Worm (Caenorhabditis elegans) whole organism, mixed stage, embryonic: ENCODE measurements around the gene R08B4.3.

Experiments used
- M03D4.4 ChIP-seq: sonication (generic microtip); optimal IDR thresholded peaks from 2 replicates; lab custom pipeline; 2017; ENCODE audit warnings: mild to moderate bottlenecking, missing genetic modification characterization, missing compliant biosample characterization
- bed-3 ChIP-seq: fragments of 200-800 bp; sonication (Bioruptor generic); optimal IDR thresholded peaks from 3 replicates; lab custom pipeline; 2018; ENCODE audit warnings: mild to moderate bottlenecking, missing genetic modification characterization, moderate library complexity, missing compliant biosample characterization
- blmp-1 ChIP-seq: fragments of 150-350 bp; optimal IDR thresholded peaks from 2 replicates; lab custom pipeline; 2014; ENCODE audit warnings: missing biosample characterization, missing genetic modification characterization
- ceh-39 ChIP-seq: fragments of 150-350 bp; optimal IDR thresholded peaks from 2 replicates; lab custom pipeline; 2014; ENCODE audit warnings: missing biosample characterization, missing genetic modification characterization
- ceh-43 ChIP-seq: fragments of 200-800 bp; sonication (Bioruptor generic); optimal IDR thresholded peaks from 2 replicates; lab custom pipeline; 2018; ENCODE audit warnings: mild to moderate bottlenecking, missing genetic modification characterization, moderate library complexity, missing compliant biosample characterization
- ceh-83 ChIP-seq: fragments of 200-800 bp; sonication (Bioruptor generic); optimal IDR thresholded peaks from 2 replicates; lab custom pipeline; 2018; ENCODE audit warnings: mild to moderate bottlenecking, missing genetic modification characterization, missing compliant biosample characterization
- ces-1 ChIP-seq: fragments of 150-350 bp; optimal IDR thresholded peaks from 2 replicates; lab custom pipeline; 2014; ENCODE audit warnings: missing biosample characterization, missing genetic modification reagents, missing genetic modification characterization
- drap-1 ChIP-seq: fragments of 200-800 bp; sonication (Bioruptor generic); optimal IDR thresholded peaks from 3 replicates; lab custom pipeline; 2018; ENCODE audit warnings: mild to moderate bottlenecking, missing genetic modification characterization, missing compliant biosample characterization
- elt-1 ChIP-seq: sonication (generic microtip); optimal IDR thresholded peaks from 2 replicates; lab custom pipeline; 2017; ENCODE audit warnings: missing genetic modification characterization, mild to moderate bottlenecking, missing compliant biosample characterization, antibody characterized with exemption, moderate library complexity, borderline replicate concordance; ENCODE audit not compliant: insufficient read depth
- elt-3 ChIP-seq: fragments of 150-350 bp; optimal IDR thresholded peaks from 2 replicates; lab custom pipeline; 2014; ENCODE audit warnings: missing biosample characterization, missing genetic modification characterization
- ham-2 ChIP-seq: fragments of 200-800 bp; sonication (Bioruptor generic); optimal IDR thresholded peaks from 2 replicates; lab custom pipeline; 2018; ENCODE audit warnings: mild to moderate bottlenecking, missing genetic modification characterization, missing compliant biosample characterization
- hlh-1 ChIP-seq: fragments of 150-350 bp; optimal IDR thresholded peaks from 2 replicates; lab custom pipeline; 2014; ENCODE audit warnings: missing biosample characterization, missing genetic modification reagents, missing genetic modification characterization
- lin-13 ChIP-seq: fragments of 150-350 bp; optimal IDR thresholded peaks from 2 replicates; lab custom pipeline; 2014; ENCODE audit warnings: missing biosample characterization, missing genetic modification characterization
- lin-32 ChIP-seq: fragments of 200-800 bp; sonication (Bioruptor generic); optimal IDR thresholded peaks from 2 replicates; lab custom pipeline; 2018; ENCODE audit warnings: mild to moderate bottlenecking, missing genetic modification characterization, missing compliant biosample characterization
- mab-5 ChIP-seq: fragments of 150-350 bp; optimal IDR thresholded peaks from 2 replicates; lab custom pipeline; 2014; ENCODE audit warnings: missing biosample characterization, missing genetic modification characterization
- mep-1 ChIP-seq: fragments of 150-350 bp; optimal IDR thresholded peaks from 2 replicates; lab custom pipeline; 2017; ENCODE audit warnings: missing biosample characterization, missing genetic modification reagents, missing genetic modification characterization, inconsistent platforms
- mls-2 ChIP-seq: sonication (generic microtip); optimal IDR thresholded peaks from 2 replicates; lab custom pipeline; 2016; ENCODE audit warnings: mild to moderate bottlenecking, missing genetic modification characterization, moderate library complexity, missing compliant biosample characterization
- nhr-12 ChIP-seq: fragments of 150-350 bp; optimal IDR thresholded peaks from 2 replicates; lab custom pipeline; 2014; ENCODE audit warnings: missing biosample characterization, missing genetic modification characterization
- nhr-2 ChIP-seq: fragments of 150-350 bp; optimal IDR thresholded peaks from 2 replicates; lab custom pipeline; 2014; ENCODE audit warnings: missing biosample characterization, missing genetic modification characterization
- nhr-237 ChIP-seq: fragments of 150-350 bp; optimal IDR thresholded peaks from 2 replicates; lab custom pipeline; 2014; ENCODE audit warnings: missing biosample characterization, missing genetic modification characterization
- nhr-28 ChIP-seq: fragments of 150-350 bp; optimal IDR thresholded peaks from 2 replicates; lab custom pipeline; 2014; ENCODE audit warnings: missing biosample characterization, missing genetic modification characterization
- pha-4 ChIP-seq: fragments of 150-350 bp; optimal IDR thresholded peaks from 2 replicates; lab custom pipeline; 2018; ENCODE audit warnings: missing biosample characterization, missing genetic modification reagents, missing genetic modification characterization
- sem-2 ChIP-seq: fragments of 200-800 bp; sonication (Bioruptor generic); optimal IDR thresholded peaks from 2 replicates; lab custom pipeline; 2018; ENCODE audit warnings: mild to moderate bottlenecking, missing genetic modification characterization, missing compliant biosample characterization
- snpc-4 ChIP-seq: fragments of 150-350 bp; optimal IDR thresholded peaks from 2 replicates; lab custom pipeline; 2014; ENCODE audit warnings: missing biosample characterization, missing genetic modification characterization
- sptf-1 ChIP-seq: sonication (generic microtip); optimal IDR thresholded peaks from 2 replicates; lab custom pipeline; 2017; ENCODE audit warnings: mild to moderate bottlenecking, missing genetic modification characterization, moderate library complexity, missing compliant biosample characterization
- tbx-8 ChIP-seq: fragments of 200-800 bp; sonication (Bioruptor generic); optimal IDR thresholded peaks from 2 replicates; lab custom pipeline; 2018; ENCODE audit warnings: mild to moderate bottlenecking, missing genetic modification characterization, moderate library complexity, missing compliant biosample characterization
- unc-120 ChIP-seq: sonication (generic microtip); optimal IDR thresholded peaks from 2 replicates; lab custom pipeline; 2017; ENCODE audit warnings: missing genetic modification characterization, missing compliant biosample characterization; ENCODE audit not compliant: poor library complexity, severe bottlenecking
- unc-39 ChIP-seq: fragments of 150-350 bp; optimal IDR thresholded peaks from 2 replicates; lab custom pipeline; 2014; ENCODE audit warnings: missing biosample characterization, missing genetic modification characterization
- unc-62 ChIP-seq: fragments of 150-350 bp; optimal IDR thresholded peaks from 2 replicates; lab custom pipeline; 2014; ENCODE audit warnings: missing biosample characterization, missing genetic modification reagents, missing genetic modification characterization
- zip-8 ChIP-seq: fragments of 150-350 bp; optimal IDR thresholded peaks from 2 replicates; lab custom pipeline; 2014; ENCODE audit warnings: missing biosample characterization, missing genetic modification characterization
- ztf-11 ChIP-seq: fragments of 150-350 bp; optimal IDR thresholded peaks from 2 replicates; lab custom pipeline; 2014; ENCODE audit warnings: missing biosample characterization, missing genetic modification characterization

R08B4.3 gene

DNA sequence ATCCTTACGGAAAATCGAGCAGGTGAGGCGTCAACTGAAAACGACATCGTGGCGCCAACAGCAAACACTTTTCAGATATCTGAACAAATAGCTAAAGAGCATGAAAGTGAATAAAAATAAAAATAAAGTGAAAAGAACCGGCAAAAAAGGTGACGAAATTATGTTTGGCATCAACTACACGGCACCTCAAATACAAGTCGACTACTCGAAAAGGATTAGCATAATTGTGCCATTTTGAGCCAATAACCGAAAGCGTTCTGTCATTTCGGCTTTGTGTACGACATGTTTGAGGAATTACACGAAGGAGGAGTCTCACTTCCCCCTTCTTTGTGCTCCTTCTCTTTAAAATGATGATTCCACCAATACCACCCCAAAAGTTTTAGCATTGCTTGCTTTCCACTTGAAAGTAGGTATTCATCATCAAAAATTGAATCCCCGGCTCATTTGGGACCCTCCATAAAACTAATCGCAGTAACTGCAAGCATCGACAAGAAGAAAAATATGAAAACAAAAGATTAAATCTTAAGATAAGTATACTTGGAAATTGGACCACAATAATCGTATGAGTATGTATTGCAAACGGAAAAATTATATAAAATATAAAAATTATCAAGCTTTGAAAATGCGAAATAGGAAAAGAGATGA is 14.1 kb upstream of the R08B4.3 start:
- no peak for TF ChIP-seq mab-5 (tag; lab: Kevin White, UChicago)
- TF ChIP-seq unc-62 (GFP tag; lab: Kevin White, UChicago) = no peak
- no peak for TF ChIP-seq sem-2 (GFP tag; lab: Kevin White, UChicago)
- no peak for TF ChIP-seq elt-1 (tag; lab: Kevin White, UChicago)
- TF ChIP-seq M03D4.4 (tag; lab: Kevin White, UChicago) = no peak
- no peak for TF ChIP-seq nhr-2 (tag; lab: Kevin White, UChicago)
- no peak for TF ChIP-seq drap-1
- TF ChIP-seq lin-13 (tag; lab: Kevin White, UChicago) = no peak
- no peak for TF ChIP-seq ceh-39
- TF ChIP-seq ztf-11 = no peak
- TF ChIP-seq pha-4 (tag; lab: Kevin White, UChicago) = no peak
- TF ChIP-seq mep-1 (tag; lab: Kevin White, UChicago) = no peak

DNA sequence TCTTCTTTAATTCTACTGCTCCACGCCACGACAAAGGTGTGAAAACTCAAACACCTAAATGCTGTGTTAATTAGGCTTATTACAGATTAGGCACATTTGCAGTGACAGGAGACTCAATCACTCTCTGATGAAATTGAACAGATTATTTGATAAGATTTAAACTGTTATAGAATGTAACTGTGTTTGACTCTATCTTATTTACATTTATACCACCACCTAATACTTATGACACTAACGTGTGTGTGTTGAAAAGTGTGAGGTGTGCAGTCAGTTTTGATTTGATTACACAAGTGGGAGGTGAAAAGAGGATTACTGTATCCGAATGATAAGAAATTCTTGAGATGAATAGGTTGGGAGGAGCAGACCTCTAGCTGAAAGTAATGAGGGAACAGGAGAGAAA is 11.5 kb upstream of the R08B4.3 start:
- TF ChIP-seq nhr-28 (tag; lab: Kevin White, UChicago) = no peak
- no peak for TF ChIP-seq sptf-1
- TF ChIP-seq unc-62 (GFP tag; lab: Kevin White, UChicago) = no peak
- TF ChIP-seq bed-3 = no peak

DNA sequence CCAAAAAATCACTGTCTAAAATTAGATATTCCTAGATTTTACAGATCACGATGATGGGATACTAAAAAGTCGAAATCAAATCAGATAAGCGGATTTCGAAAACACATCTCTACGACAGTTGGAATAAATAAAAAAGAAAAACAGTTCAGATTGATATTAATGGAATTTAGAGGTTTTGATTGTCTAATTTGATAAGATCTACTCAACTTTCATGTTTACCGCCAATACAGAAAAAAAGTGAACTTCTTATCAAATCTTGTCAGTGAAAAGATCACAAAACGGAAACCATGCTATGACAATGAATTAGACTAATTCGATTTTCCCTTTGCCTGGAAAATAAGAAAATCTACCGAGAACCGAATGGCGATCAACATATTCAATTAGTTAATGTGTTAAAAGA is 5.5 kb upstream of the R08B4.3 start:
- no peak for TF ChIP-seq ceh-43 (GFP tag; lab: Kevin White, UChicago)
- TF ChIP-seq unc-39 (tag; lab: Kevin White, UChicago) = no peak
- TF ChIP-seq mls-2 (tag; lab: Kevin White, UChicago) = no peak
- no peak for TF ChIP-seq hlh-1 (tag; lab: Kevin White, UChicago)
- no peak for TF ChIP-seq ceh-83 (GFP tag; lab: Kevin White, UChicago)
- no peak for TF ChIP-seq M03D4.4 (tag; lab: Kevin White, UChicago)
- no peak for TF ChIP-seq blmp-1 (tag; lab: Kevin White, UChicago)
- TF ChIP-seq snpc-4 = no peak
- no peak for TF ChIP-seq ham-2 (GFP tag; lab: Kevin White, UChicago)
- TF ChIP-seq zip-8 (tag; lab: Kevin White, UChicago) = no peak
- no peak for TF ChIP-seq lin-32 (GFP tag; lab: Kevin White, UChicago)
- TF ChIP-seq elt-3 = no peak
- TF ChIP-seq sem-2 (GFP tag; lab: Kevin White, UChicago) = no peak
- no peak for TF ChIP-seq tbx-8 (GFP tag; lab: Kevin White, UChicago)

DNA sequence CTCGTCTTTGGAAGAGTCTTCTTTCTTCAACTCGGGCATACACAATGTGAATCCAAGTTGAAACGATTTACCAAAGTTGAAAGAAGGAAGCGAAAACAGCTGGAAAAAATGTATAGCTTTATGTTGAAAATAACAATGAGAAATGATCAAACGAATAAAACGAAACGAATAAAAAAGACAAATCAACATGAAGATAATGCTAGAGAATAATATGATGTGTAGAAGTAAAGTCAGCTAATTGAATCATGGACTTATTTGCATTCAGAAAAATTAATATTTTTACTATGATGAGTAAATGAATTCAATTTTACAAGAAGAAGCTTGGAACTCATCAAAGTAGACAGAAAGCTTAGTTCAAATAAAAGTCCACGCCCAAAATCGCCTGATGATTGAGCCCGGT is 4.7 kb upstream of the R08B4.3 start, which contains the start of gene alr-1:
Gene alr-1 (minus strand): TSS at position 101 of the 400 bp plus-strand sequence.
- no peak for TF ChIP-seq mab-5 (tag; lab: Kevin White, UChicago)
- no peak for TF ChIP-seq nhr-237 (tag; lab: Kevin White, UChicago)
- TF ChIP-seq lin-32 (GFP tag; lab: Kevin White, UChicago) = no peak
- no peak for TF ChIP-seq ztf-11
- TF ChIP-seq lin-13 (tag; lab: Kevin White, UChicago) = no peak
- no peak for TF ChIP-seq zip-8 (tag; lab: Kevin White, UChicago)
- no peak for TF ChIP-seq unc-120 (tag; lab: Kevin White, UChicago)
- TF ChIP-seq M03D4.4 (tag; lab: Kevin White, UChicago) = no peak
- no peak for TF ChIP-seq ham-2 (GFP tag; lab: Kevin White, UChicago)
- TF ChIP-seq, all 35 proteins: peak for 0

DNA sequence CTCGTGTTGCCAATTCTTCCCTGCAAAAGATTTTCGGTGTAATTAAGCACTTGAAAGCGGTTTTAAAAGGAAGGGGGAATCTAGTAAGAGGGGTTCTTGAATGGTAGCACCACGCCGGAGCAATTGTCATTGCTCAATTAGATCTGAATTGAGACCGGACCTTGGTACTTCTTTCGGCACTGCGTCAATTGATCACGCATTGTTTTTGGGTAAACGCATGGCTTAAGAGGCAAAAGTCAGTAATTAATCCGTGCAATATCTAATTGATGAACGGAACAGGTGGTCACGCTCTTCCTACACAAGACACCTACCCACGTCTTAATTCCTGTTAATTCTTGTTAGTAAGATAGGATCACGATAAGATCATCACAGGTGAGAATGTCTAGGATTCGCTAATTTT is 3.2 kb upstream of the R08B4.3 start:
- peak; percentile 21 for TF ChIP-seq ces-1 (GFP tag; lab: Kevin White, UChicago)
- TF ChIP-seq elt-1 (tag; lab: Kevin White, UChicago) = no peak

DNA sequence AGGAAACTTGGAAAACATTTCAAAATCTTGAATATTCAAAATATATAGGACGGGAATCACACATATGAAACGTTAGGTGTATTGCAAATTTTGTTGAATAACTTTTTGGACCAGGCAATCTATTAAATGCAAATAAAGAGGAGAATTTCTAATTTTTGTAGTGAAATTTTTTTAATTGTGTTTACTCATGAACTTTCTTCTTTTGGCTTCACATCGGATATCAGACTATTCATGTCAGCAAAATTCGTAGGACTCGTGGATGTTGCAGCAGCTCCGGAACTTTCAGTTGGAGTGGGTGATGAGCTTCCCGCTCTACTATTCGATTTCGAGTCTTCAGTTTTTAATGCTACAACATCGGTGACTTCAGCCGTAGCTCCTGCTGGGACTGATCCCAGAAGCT is 1.6 kb upstream of the R08B4.3 start:
- TF ChIP-seq mep-1 (tag; lab: Kevin White, UChicago) = no peak
- TF ChIP-seq ham-2 (GFP tag; lab: Kevin White, UChicago) = no peak
- TF ChIP-seq elt-3 = no peak
- no peak for TF ChIP-seq nhr-12 (tag; lab: Kevin White, UChicago)
- TF ChIP-seq zip-8 (tag; lab: Kevin White, UChicago) = no peak
